Fruit fly (Drosophila melanogaster): Measurements from ENCODE around the gene CG5662.

CG5662 gene

dm6 chrX:15216048-15216447 is 5.9 kb downstream of the CG5662 start (continued):
- TF ChIP-seq H15 (GFP tag; IDR thresholded peaks at IDR 0.05) (peak; percentile 40; the same call in 1 of the 3 replicates), Dp (GFP tag; optimal IDR thresholded peaks at IDR 0.05) (no peak), tin (GFP tag; optimal IDR thresholded peaks at IDR 0.05) (peak; percentile 54), D19A (tag; optimal IDR thresholded peaks at IDR 0.05) (peak; percentile 51), CG9727 (GFP tag; optimal IDR thresholded peaks at IDR 0.05) (peak; percentile 53), prd (optimal IDR thresholded peaks at IDR 0.05) (no peak), prd (GFP tag; IDR thresholded peaks at IDR 0.05) (peak; percentile 81), Oaz (GFP tag; IDR thresholded peaks at IDR 0.05) (peak; percentile 39; the same call in 1 of the 2 replicates), Pdp1 (GFP tag; optimal IDR thresholded peaks at IDR 0.05) (no peak), gcm (GFP tag; optimal IDR thresholded peaks at IDR 0.05) (no peak), cato (GFP tag; optimal IDR thresholded peaks at IDR 0.05; ENCODE audit: borderline replicate concordance) (peak; percentile 19), h (optimal IDR thresholded peaks at IDR 0.05) (no peak), zen2 (GFP tag; IDR thresholded peaks at IDR 0.05; ENCODE audit: partially characterized antibody) (no peak), cwo (GFP tag; optimal IDR thresholded peaks at IDR 0.05) (peak; percentile 75), Dip2 (GFP tag; IDR thresholded peaks at IDR 0.05) (no peak), CG33557 (GFP tag; optimal IDR thresholded peaks at IDR 0.05) (no peak), CG17612 (GFP tag; IDR thresholded peaks at IDR 0.05) (no peak), schlank (tag; optimal IDR thresholded peaks at IDR 0.05) (no peak), ssp (GFP tag; IDR thresholded peaks at IDR 0.05) (peak; percentile 45), CG6683 (GFP tag; optimal IDR thresholded peaks at IDR 0.05) (peak; percentile 44), p53 (GFP tag; optimal IDR thresholded peaks at IDR 0.05) (no peak), ash1 (GFP tag; optimal IDR thresholded peaks at IDR 0.05) (no peak), Ravus (GFP tag; IDR thresholded peaks at IDR 0.05) (no peak), CG10209 (GFP tag; optimal IDR thresholded peaks at IDR 0.05) (peak; percentile 64), HHEX (GFP tag; optimal IDR thresholded peaks at IDR 0.05) (peak; percentile 53), ro (GFP tag; IDR thresholded peaks at IDR 0.05) (no peak), chm (GFP tag; IDR thresholded peaks at IDR 0.05) (no peak), Sox102F (GFP tag; optimal IDR thresholded peaks at IDR 0.05) (peak; percentile 75), CG4404 (GFP tag; IDR thresholded peaks at IDR 0.05) (peak; percentile 47), CG2889 (GFP tag; IDR thresholded peaks at IDR 0.05) (0 out of 3 replicates have a peak, but pooled peaks have one; percentile 46), pan (optimal IDR thresholded peaks at IDR 0.05) (no peak), pan (GFP tag; optimal IDR thresholded peaks at IDR 0.05 in 1 of 2, IDR thresholded peaks at IDR 0.05 in 1 of 2) (peak in 1 of 2 experiments; percentile 78), lola (GFP tag; optimal IDR thresholded peaks at IDR 0.05) (no peak), danr (GFP tag; IDR thresholded peaks at IDR 0.05) (0 out of 2 replicates have a peak, but pooled peaks have one; percentile 9), H2.0 (GFP tag; IDR thresholded peaks at IDR 0.05) (peak; percentile 61), bowl (GFP tag; IDR thresholded peaks at IDR 0.05) (no peak), Dad (GFP tag; optimal IDR thresholded peaks at IDR 0.05) (no peak), shn (GFP tag; optimal IDR thresholded peaks at IDR 0.05) (no peak), CG13624 (GFP tag; optimal IDR thresholded peaks at IDR 0.05) (peak; percentile 30), TFAM (GFP tag; optimal IDR thresholded peaks at IDR 0.05) (no peak), seq (GFP tag; IDR thresholded peaks at IDR 0.05) (peak; percentile 51; the same call in 1 of the 2 replicates), tgo (GFP tag; IDR thresholded peaks at IDR 0.05) (peak; percentile 72), CG15011 (GFP tag; optimal IDR thresholded peaks at IDR 0.05) (peak; percentile 35), ase (GFP tag; IDR thresholded peaks at IDR 0.05) (peak; percentile 52; the same call in 1 of the 3 replicates), Stat92E (GFP tag; optimal IDR thresholded peaks at IDR 0.05) (no peak), CG31441 (GFP tag; IDR thresholded peaks at IDR 0.05) (peak; percentile 66), Med (GFP tag) (peak; percentile 91), gem (tag; optimal IDR thresholded peaks at IDR 0.05) (peak; percentile 83), Hsf (GFP tag; optimal IDR thresholded peaks at IDR 0.05) (peak; percentile 51), mld (GFP tag; IDR thresholded peaks at IDR 0.05; ENCODE audit: partially characterized antibody) (no peak), CG9437 (GFP tag; optimal IDR thresholded peaks at IDR 0.05) (peak; percentile 29)
